Fruit fly (Drosophila melanogaster): ENCODE measurements around the gene Alp11.

Alp11 gene

dm6 chrX:15554256-15554678, 33.3 kb upstream of the Alp11 start, which contains the start of gene Ac13E (continued):
- TF ChIP-seq ERR (GFP tag; optimal IDR thresholded peaks at IDR 0.05): peak; percentile 34
- TF ChIP-seq CG3163 (GFP tag; optimal IDR thresholded peaks at IDR 0.05): peak; percentile 52
- TF ChIP-seq NC2β (GFP tag; optimal IDR thresholded peaks at IDR 0.05): peak; percentile 79
- TF ChIP-seq CG18011 (GFP tag; optimal IDR thresholded peaks at IDR 0.05): peak; percentile 71
- TF ChIP-seq Atf-2 (GFP tag; optimal IDR thresholded peaks at IDR 0.05): peak; percentile 80
- 0 out of 4 replicates have a peak, but pooled peaks have one; percentile 22 for TF ChIP-seq chinmo (GFP tag; IDR thresholded peaks at IDR 0.05; ENCODE audit: partially characterized antibody)
- TF ChIP-seq crol (GFP tag; IDR thresholded peaks at IDR 0.05): 0 out of 2 replicates have a peak, but pooled peaks have one; percentile 16
- TF ChIP-seq shn (GFP tag; optimal IDR thresholded peaks at IDR 0.05): peak; percentile 76
- peak; percentile 75 for TF ChIP-seq H15 (GFP tag; IDR thresholded peaks at IDR 0.05)
- 0 out of 2 replicates have a peak, but pooled peaks have one; percentile 56 for TF ChIP-seq CG17612 (GFP tag; IDR thresholded peaks at IDR 0.05)
- no peak for TF ChIP-seq Dip2 (GFP tag; IDR thresholded peaks at IDR 0.05)
- TF ChIP-seq gro (GFP tag; optimal IDR thresholded peaks at IDR 0.05): peak; percentile 83
- TF ChIP-seq jumu (GFP tag; optimal IDR thresholded peaks at IDR 0.05): peak; percentile 80
- peak; percentile 89 for TF ChIP-seq CG1529 (GFP tag; optimal IDR thresholded peaks at IDR 0.05)
- TF ChIP-seq D19B (GFP tag; optimal IDR thresholded peaks at IDR 0.05): peak; percentile 81
- TF ChIP-seq tll (GFP tag; optimal IDR thresholded peaks at IDR 0.05): peak in 1 of 2 experiments; percentile 18
- peak; percentile 93 for TF ChIP-seq CG18599 (GFP tag; optimal IDR thresholded peaks at IDR 0.05)
- TF ChIP-seq sim (GFP tag; IDR thresholded peaks at IDR 0.05): peak; percentile 75
- TF ChIP-seq sug (tag; optimal IDR thresholded peaks at IDR 0.05): peak; percentile 87
- TF ChIP-seq Med (GFP tag): peak; percentile 98
- peak; percentile 88 for TF ChIP-seq CG12104 (GFP tag; optimal IDR thresholded peaks at IDR 0.05)
- TF ChIP-seq CG13296 (GFP tag; optimal IDR thresholded peaks at IDR 0.05): peak; percentile 89
- peak; percentile 89 to 90 for TF ChIP-seq bsh (GFP tag; optimal IDR thresholded peaks at IDR 0.05)
- peak; percentile 85 for TF ChIP-seq HLH54F (GFP tag; optimal IDR thresholded peaks at IDR 0.05)
- peak; percentile 92 for TF ChIP-seq PHDP (tag; optimal IDR thresholded peaks at IDR 0.05)
- TF ChIP-seq NfI (GFP tag; optimal IDR thresholded peaks at IDR 0.05): peak; percentile 88
- peak; percentile 93 for TF ChIP-seq CG30403 (GFP tag; optimal IDR thresholded peaks at IDR 0.05)
- TF ChIP-seq Stat92E (GFP tag; optimal IDR thresholded peaks at IDR 0.05): peak in 1 of 3 experiments; percentile 74
- peak; percentile 61 for TF ChIP-seq inv (GFP tag; IDR thresholded peaks at IDR 0.05; ENCODE audit: partially characterized antibody)
- no peak for TF ChIP-seq cad (GFP tag; optimal IDR thresholded peaks at IDR 0.05)
- TF ChIP-seq eve (GFP tag; optimal IDR thresholded peaks at IDR 0.05): peak; percentile 33 to 95
- peak; percentile 80 for TF ChIP-seq ken (GFP tag; IDR thresholded peaks at IDR 0.05)
- peak; percentile 83 for TF ChIP-seq CG4328 (GFP tag; optimal IDR thresholded peaks at IDR 0.05)
- TF ChIP-seq ttk (GFP tag; IDR thresholded peaks at IDR 0.05): peak; percentile 80
- peak; percentile 76 for TF ChIP-seq CrebB (tag; optimal IDR thresholded peaks at IDR 0.05)
- no peak for TF ChIP-seq cg (GFP tag; optimal IDR thresholded peaks at IDR 0.05)
- TF ChIP-seq ash1 (GFP tag; optimal IDR thresholded peaks at IDR 0.05): peak; percentile 2
- TF ChIP-seq gsb-n (tag; optimal IDR thresholded peaks at IDR 0.05): peak; percentile 92
- TF ChIP-seq Dip3 (GFP tag; optimal IDR thresholded peaks at IDR 0.05): peak; percentile 80
- TF ChIP-seq HHEX (GFP tag; optimal IDR thresholded peaks at IDR 0.05): peak; percentile 89
- TF ChIP-seq CG3281 (GFP tag; optimal IDR thresholded peaks at IDR 0.05): peak; percentile 93
- TF ChIP-seq org-1 (GFP tag; optimal IDR thresholded peaks at IDR 0.05): peak; percentile 94
- TF ChIP-seq Aef1 (GFP tag; IDR thresholded peaks at IDR 0.05): peak; percentile 74; the same call in 2 of the 3 replicates
- peak in 1 of 2 experiments; percentile 40 for TF ChIP-seq insv (GFP tag; optimal IDR thresholded peaks at IDR 0.05)
- TF ChIP-seq CG43689 (GFP tag; IDR thresholded peaks at IDR 0.05): 0 out of 2 replicates have a peak, but pooled peaks have one; percentile 49
- TF ChIP-seq CG12391 (tag; optimal IDR thresholded peaks at IDR 0.05): peak; percentile 91
- TF ChIP-seq bowl (GFP tag; IDR thresholded peaks at IDR 0.05): peak; percentile 56; the same call in 1 of the 2 replicates
- peak; percentile 76 for TF ChIP-seq CG11456 (GFP tag; IDR thresholded peaks at IDR 0.05)
- TF ChIP-seq Spps (tag; optimal IDR thresholded peaks at IDR 0.05): peak; percentile 83
- no peak for TF ChIP-seq pzg (GFP tag; optimal IDR thresholded peaks at IDR 0.05)

Data from whole organism, embryonic.